Fruit fly (Drosophila melanogaster): ENCODE measurements around the gene CG4042.

Gene CG4042

dm6 chr3L:20733530-20734257 is 37.6 kb downstream of the CG4042 start (continued):
- TF ChIP-seq Med (GFP tag) (peak; percentile 52), CG13775 (GFP tag; optimal IDR thresholded peaks at IDR 0.05) (no peak), yki (optimal IDR thresholded peaks at IDR 0.05) (no peak), Stat92E (GFP tag; optimal IDR thresholded peaks at IDR 0.05) (no peak), chm (GFP tag; IDR thresholded peaks at IDR 0.05) (0 out of 2 replicates have a peak, but pooled peaks have one; percentile 47), CG6175 (GFP tag; IDR thresholded peaks at IDR 0.05) (peak; percentile 29; the same call in 1 of the 3 replicates), HmgD (GFP tag; optimal IDR thresholded peaks at IDR 0.05) (no peak), Asciz (GFP tag; optimal IDR thresholded peaks at IDR 0.05) (no peak), CG10543 (GFP tag; optimal IDR thresholded peaks at IDR 0.05) (no peak), ems (GFP tag; optimal IDR thresholded peaks at IDR 0.05) (no peak), BtbVII (GFP tag; optimal IDR thresholded peaks at IDR 0.05) (no peak), kay (GFP tag; optimal IDR thresholded peaks at IDR 0.05) (no peak), CG18011 (GFP tag; optimal IDR thresholded peaks at IDR 0.05) (no peak), wor (GFP tag; IDR thresholded peaks at IDR 0.05) (no peak), ab (GFP tag; optimal IDR thresholded peaks at IDR 0.05) (no peak), ranshi (GFP tag; IDR thresholded peaks at IDR 0.05) (no peak), CG2712 (tag; optimal IDR thresholded peaks at IDR 0.05) (no peak), CG3163 (GFP tag; optimal IDR thresholded peaks at IDR 0.05) (no peak), gro (GFP tag; optimal IDR thresholded peaks at IDR 0.05) (no peak), CG1647 (GFP tag; optimal IDR thresholded peaks at IDR 0.05) (no peak), CG7963 (GFP tag; IDR thresholded peaks at IDR 0.05; ENCODE audit: partially characterized antibody) (no peak), Sry-β (GFP tag; optimal IDR thresholded peaks at IDR 0.05) (no peak), Elba2 (GFP tag; optimal IDR thresholded peaks at IDR 0.05) (no peak), lbe (GFP tag; optimal IDR thresholded peaks at IDR 0.05) (no peak), CG10147 (GFP tag; optimal IDR thresholded peaks at IDR 0.05) (no peak), nau (GFP tag; optimal IDR thresholded peaks at IDR 0.05) (no peak), CG17802 (tag; optimal IDR thresholded peaks at IDR 0.05) (no peak), CG8290 (GFP tag; optimal IDR thresholded peaks at IDR 0.05) (no peak), CG8290 (tag; optimal IDR thresholded peaks at IDR 0.05) (peak in 1 of 2 experiments; percentile 17), otp (GFP tag; IDR thresholded peaks at IDR 0.05) (no peak), rib (GFP tag; IDR thresholded peaks at IDR 0.05) (0 out of 2 replicates have a peak, but pooled peaks have one; percentile 24), CG5180 (GFP tag; optimal IDR thresholded peaks at IDR 0.05) (no peak), Trl (optimal IDR thresholded peaks at IDR 0.05) (peak; percentile 13 to 16), Trl (GFP tag; optimal IDR thresholded peaks at IDR 0.05) (no peak), gt (GFP tag; IDR thresholded peaks at IDR 0.05) (no peak), aop (GFP tag; IDR thresholded peaks at IDR 0.05) (no peak), Sry-δ (GFP tag; optimal IDR thresholded peaks at IDR 0.05) (no peak), E2f2 (GFP tag; IDR thresholded peaks at IDR 0.05) (no peak), ap (GFP tag; IDR thresholded peaks at IDR 0.05) (no peak), MBD-R2 (GFP tag; IDR thresholded peaks at IDR 0.05) (no peak), oc (tag; optimal IDR thresholded peaks at IDR 0.05) (peak; percentile 2), sd (tag; optimal IDR thresholded peaks at IDR 0.05) (peak; percentile 9), CG8388 (GFP tag; optimal IDR thresholded peaks at IDR 0.05) (no peak), Bdp1 (GFP tag; optimal IDR thresholded peaks at IDR 0.05) (no peak), schlank (tag; optimal IDR thresholded peaks at IDR 0.05) (no peak), gcm (GFP tag; optimal IDR thresholded peaks at IDR 0.05) (no peak), CG11398 (GFP tag; optimal IDR thresholded peaks at IDR 0.05) (no peak), az2 (GFP tag; optimal IDR thresholded peaks at IDR 0.05) (no peak), chinmo (GFP tag; IDR thresholded peaks at IDR 0.05; ENCODE audit: partially characterized antibody) (peak; percentile 79; the same call in 1 of the 4 replicates), CG14710 (tag; optimal IDR thresholded peaks at IDR 0.05) (no peak), CG14014 (GFP tag; IDR thresholded peaks at IDR 0.05) (peak; percentile 24; the same call in 1 of the 2 replicates)

Measured in whole organism, embryonic.